Worm (Caenorhabditis elegans) whole organism, L4/young adult: ENCODE data around the gene zig-11.

Source experiments
- W03F9.2 ChIP-seq: fragments of 150-350 bp; optimal IDR thresholded peaks from 2 replicates; lab custom pipeline; 2014; ENCODE audit warnings: missing biosample characterization, missing genetic modification characterization
- him-1 ChIP-seq: sonication (generic microtip); optimal IDR thresholded peaks from 2 replicates; lab custom pipeline; 2016; ENCODE audit warnings: missing genotype, missing genetic modification reagents, missing genetic modification characterization, missing compliant biosample characterization

DNA sequence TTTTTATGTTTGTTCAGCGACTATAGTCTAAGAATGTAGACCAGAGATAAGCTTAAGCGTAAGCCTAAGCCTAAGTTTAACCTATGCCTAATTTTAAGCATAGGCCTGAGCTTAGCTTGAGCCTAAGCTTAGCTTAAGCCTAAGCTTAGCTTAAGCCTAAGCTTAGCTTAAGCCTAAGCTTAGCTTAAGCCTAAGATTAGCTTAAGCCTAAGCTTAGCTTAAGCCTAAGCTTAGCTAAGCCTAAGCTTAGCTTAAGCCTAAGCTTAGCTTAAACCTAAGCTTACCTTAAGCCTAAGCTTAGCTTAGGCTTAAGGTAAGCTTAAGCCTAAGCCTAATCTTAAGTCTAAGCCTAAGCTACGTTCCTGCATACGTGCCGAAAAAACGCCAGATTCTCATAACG lies 44.1 kb downstream of the zig-11 start:
- no peak for TF ChIP-seq W03F9.2 (tag; lab: Kevin White, UChicago)
- no peak for TF ChIP-seq him-1
